Fruit fly (Drosophila melanogaster) whole organism, embryonic: ENCODE data around the gene Swip-1.

Source experiments
- Adf1 ChIP-seq: fragments of 200-800 bp; sonication (Bioruptor generic); IDR thresholded peaks from 2 replicates; pipeline ENCODE4 v1.3.6; 2022; ENCODE audit warnings: missing biosample characterization, missing genetic modification characterization
- BEAF-32 ChIP-seq: fragments of 200-800 bp; sonication (Bioruptor generic); optimal IDR thresholded peaks from 3 replicates; lab custom pipeline; 2017; ENCODE audit warnings: missing biosample characterization, missing genetic modification characterization, mild to moderate bottlenecking, moderate library complexity, missing genetic modification reagents
- CG10267 ChIP-seq: fragments of 200-800 bp; sonication (Bioruptor generic); optimal IDR thresholded peaks from 2 replicates; lab custom pipeline; 2018; ENCODE audit warnings: missing biosample characterization, mild to moderate bottlenecking, missing genetic modification characterization, moderate library complexity
- CG10366 ChIP-seq: fragments of 200-800 bp; sonication (Bioruptor generic); IDR thresholded peaks from 2 replicates; pipeline ENCODE4 v1.3.6; 2022; ENCODE audit warnings: missing biosample characterization, missing genetic modification characterization
- CG12104 ChIP-seq: fragments of 200-800 bp; sonication (Bioruptor generic); optimal IDR thresholded peaks from 3 replicates; lab custom pipeline; 2016; ENCODE audit warnings: missing biosample characterization, missing genetic modification characterization
- CG1233 ChIP-seq: fragments of 200-800 bp; sonication (Bioruptor generic); optimal IDR thresholded peaks from 4 replicates; lab custom pipeline; 2018; ENCODE audit warnings: missing biosample characterization, mild to moderate bottlenecking, missing genetic modification characterization
- CG12391 ChIP-seq: fragments of 200-800 bp; sonication (Bioruptor generic); optimal IDR thresholded peaks from 3 replicates; lab custom pipeline; 2018; ENCODE audit warnings: missing biosample characterization, mild to moderate bottlenecking, missing genetic modification characterization, moderate library complexity
- CG14441 ChIP-seq: fragments of 200-800 bp; sonication (Bioruptor generic); IDR thresholded peaks from 2 replicates; pipeline ENCODE4 v1.3.6; 2022; ENCODE audit warnings: missing biosample characterization, missing genetic modification characterization
- CG14710 ChIP-seq: fragments of 200-800 bp; sonication (Bioruptor generic); optimal IDR thresholded peaks from 3 replicates; lab custom pipeline; 2019; ENCODE audit warnings: missing biosample characterization, mild to moderate bottlenecking, missing genetic modification characterization, moderate library complexity
- CG15269 ChIP-seq: fragments of 200-800 bp; sonication (Bioruptor generic); optimal IDR thresholded peaks from 2 replicates; lab custom pipeline; 2018; ENCODE audit warnings: missing biosample characterization, mild to moderate bottlenecking, missing genetic modification characterization, moderate library complexity
- CG15514 ChIP-seq: fragments of 200-800 bp; sonication (Bioruptor generic); optimal IDR thresholded peaks from 3 replicates; lab custom pipeline; 2017; ENCODE audit warnings: missing biosample characterization, missing genetic modification characterization, mild to moderate bottlenecking, moderate library complexity, missing genetic modification reagents
- CG17186 ChIP-seq: fragments of 200-800 bp; sonication (Bioruptor generic); optimal IDR thresholded peaks from 3 replicates; lab custom pipeline; 2017; ENCODE audit warnings: missing biosample characterization, missing genetic modification reagents, missing genetic modification characterization
- CG17359 ChIP-seq: fragments of 200-800 bp; sonication (Bioruptor generic); optimal IDR thresholded peaks from 3 replicates; lab custom pipeline; 2018; ENCODE audit warnings: missing biosample characterization, mild to moderate bottlenecking, missing genetic modification characterization, moderate library complexity
- CG1832 ChIP-seq: fragments of 200-800 bp; sonication (Bioruptor generic); optimal IDR thresholded peaks from 2 replicates; lab custom pipeline; 2017; ENCODE audit warnings: missing biosample characterization, mild to moderate bottlenecking, missing genetic modification characterization, inconsistent platforms
- CG31441 ChIP-seq: fragments of 200-800 bp; sonication (Bioruptor generic); IDR thresholded peaks from 2 replicates; pipeline ENCODE4 v1.3.6; 2022; ENCODE audit warnings: missing biosample characterization, missing genetic modification characterization
- CG32532 ChIP-seq: fragments of 200-800 bp; sonication (Bioruptor generic); IDR thresholded peaks from 2 replicates; pipeline ENCODE4 v1.3.6; 2022; ENCODE audit warnings: missing biosample characterization, missing genetic modification characterization
- CG34224 ChIP-seq: fragments of 200-800 bp; sonication (Bioruptor generic); IDR thresholded peaks from 3 replicates; pipeline ENCODE4 v1.3.6; 2022; ENCODE audit warnings: missing biosample characterization, missing genetic modification characterization; ENCODE audit not compliant: partially characterized antibody
- CG3995 ChIP-seq: fragments of 200-800 bp; sonication (Bioruptor generic); optimal IDR thresholded peaks from 3 replicates; lab custom pipeline; 2016; ENCODE audit warnings: missing biosample characterization, missing genetic modification characterization
- CG6683 ChIP-seq: fragments of 200-800 bp; sonication (Bioruptor generic); optimal IDR thresholded peaks from 2 replicates; lab custom pipeline; 2017; ENCODE audit warnings: missing biosample characterization, mild to moderate bottlenecking, missing genetic modification characterization, missing genetic modification reagents
- CG7745 ChIP-seq: fragments of 200-800 bp; sonication (Bioruptor generic); optimal IDR thresholded peaks from 2 replicates; lab custom pipeline; 2018; ENCODE audit warnings: missing biosample characterization, mild to moderate bottlenecking, missing genetic modification characterization, moderate library complexity
- CTCF ChIP-seq: fragments of 200-800 bp; sonication (Bioruptor generic); optimal IDR thresholded peaks from 2 replicates; lab custom pipeline; 2017; ENCODE audit warnings: missing biosample characterization, mild to moderate bottlenecking, missing genetic modification characterization, moderate library complexity
- CoRest ChIP-seq: fragments of 200-800 bp; sonication (Bioruptor generic); optimal IDR thresholded peaks from 3 replicates; lab custom pipeline; 2018; ENCODE audit warnings: missing biosample characterization, mild to moderate bottlenecking, missing genetic modification characterization, moderate library complexity
- D19B ChIP-seq: fragments of 200-800 bp; sonication (Bioruptor generic); optimal IDR thresholded peaks from 2 replicates; lab custom pipeline; 2017; ENCODE audit warnings: missing biosample characterization, mild to moderate bottlenecking, missing genetic modification characterization
- Ets97D ChIP-seq: fragments of 200-800 bp; sonication (Bioruptor generic); optimal IDR thresholded peaks from 3 replicates; lab custom pipeline; 2016; ENCODE audit warnings: missing biosample characterization, missing genetic modification characterization
- HLH4C ChIP-seq: fragments of 200-800 bp; sonication (Bioruptor generic); IDR thresholded peaks from 3 replicates; pipeline ENCODE4 v1.3.6; 2022; ENCODE audit warnings: missing biosample characterization, missing genetic modification characterization; ENCODE audit not compliant: partially characterized antibody
- HmgD ChIP-seq: fragments of 200-800 bp; sonication (Bioruptor generic); optimal IDR thresholded peaks from 3 replicates; lab custom pipeline; 2016; ENCODE audit warnings: missing biosample characterization, missing genetic modification characterization
- Hr39 ChIP-seq: fragments of >200 bp; optimal IDR thresholded peaks from 2 replicates; lab custom pipeline; 2017
- MESR4 ChIP-seq: fragments of 200-800 bp; sonication (Bioruptor generic); optimal IDR thresholded peaks from 2 replicates; lab custom pipeline; 2018; ENCODE audit warnings: missing biosample characterization, mild to moderate bottlenecking, missing genetic modification characterization, moderate library complexity
- Meics ChIP-seq: fragments of 200-800 bp; sonication (Bioruptor generic); optimal IDR thresholded peaks from 2 replicates; lab custom pipeline; 2017; ENCODE audit warnings: missing biosample characterization, mild to moderate bottlenecking, missing genetic modification characterization
- PHDP ChIP-seq: fragments of 200-800 bp; sonication (Bioruptor generic); optimal IDR thresholded peaks from 3 replicates; lab custom pipeline; 2018; ENCODE audit warnings: missing biosample characterization, mild to moderate bottlenecking, missing genetic modification characterization, moderate library complexity
- Scr ChIP-seq: fragments of 200-800 bp; sonication (Bioruptor generic); IDR thresholded peaks from 2 replicates; pipeline ENCODE4 v1.3.6; 2022; ENCODE audit warnings: missing biosample characterization, missing genetic modification characterization; ENCODE audit not compliant: partially characterized antibody
- Six4 ChIP-seq: fragments of 200-800 bp; sonication (Bioruptor generic); optimal IDR thresholded peaks from 2 replicates; lab custom pipeline; 2016; ENCODE audit warnings: missing biosample characterization, missing genetic modification characterization
- Sry-δ ChIP-seq: fragments of 200-800 bp; sonication (Bioruptor generic); optimal IDR thresholded peaks from 2 replicates; lab custom pipeline; 2016; ENCODE audit warnings: missing biosample characterization, missing genetic modification characterization
- aop ChIP-seq: fragments of 200-800 bp; sonication (Bioruptor generic); IDR thresholded peaks from 2 replicates; pipeline ENCODE4 v1.3.6; 2022; ENCODE audit warnings: missing biosample characterization, missing genetic modification characterization
- ap ChIP-seq: fragments of 200-800 bp; sonication (Bioruptor generic); IDR thresholded peaks from 2 replicates; pipeline ENCODE4 v1.3.6; 2022; ENCODE audit warnings: missing biosample characterization, missing genetic modification characterization
- btn ChIP-seq: fragments of 200-800 bp; sonication (Bioruptor generic); optimal IDR thresholded peaks from 2 replicates; lab custom pipeline; 2016; ENCODE audit warnings: missing biosample characterization, missing genetic modification characterization
- caup ChIP-seq: fragments of 200-800 bp; sonication (Bioruptor generic); optimal IDR thresholded peaks from 3 replicates; lab custom pipeline; 2017; ENCODE audit warnings: missing biosample characterization, mild to moderate bottlenecking, missing genetic modification characterization, moderate library complexity; ENCODE audit not compliant: severe bottlenecking
- danr ChIP-seq: fragments of 200-800 bp; sonication (Bioruptor generic); IDR thresholded peaks from 2 replicates; pipeline ENCODE4 v1.3.6; 2022; ENCODE audit warnings: missing biosample characterization, missing genetic modification characterization
- dmrt99B ChIP-seq: fragments of 200-800 bp; sonication (Bioruptor generic); optimal IDR thresholded peaks from 2 replicates; lab custom pipeline; 2018; ENCODE audit warnings: missing biosample characterization, mild to moderate bottlenecking, missing genetic modification characterization, moderate library complexity
- emc ChIP-seq: fragments of 200-800 bp; sonication (Bioruptor generic); optimal IDR thresholded peaks from 2 replicates; lab custom pipeline; 2016; ENCODE audit warnings: missing biosample characterization, missing genetic modification characterization
- klu ChIP-seq: fragments of 200-800 bp; sonication (Bioruptor generic); IDR thresholded peaks from 2 replicates; pipeline ENCODE4 v1.3.6; 2022; ENCODE audit warnings: missing biosample characterization, missing genetic modification characterization
- lmd ChIP-seq: fragments of 200-800 bp; sonication (Bioruptor generic); IDR thresholded peaks from 2 replicates; pipeline ENCODE4 v1.3.6; 2022; ENCODE audit warnings: missing biosample characterization, missing genetic modification characterization
- phol ChIP-seq: fragments of 200-800 bp; sonication (Bioruptor generic); optimal IDR thresholded peaks from 3 replicates; lab custom pipeline; 2018; ENCODE audit warnings: missing biosample characterization, mild to moderate bottlenecking, missing genetic modification characterization, moderate library complexity
- prd ChIP-seq, 3 experiments: fragments of >200 bp in 2 of 3; fragments of 200-800 bp in 1 of 3; sonication (Bioruptor generic) in 1 of 3; optimal IDR thresholded peaks in 2 of 3; IDR thresholded peaks in 1 of 3; 2 replicates in 2 of 3; 3 replicates in 1 of 3; pipeline versions ENCODE4 v1.3.6 to Lab custom; 2017 to 2022; ENCODE audit warnings: missing biosample characterization in 1 of 3, missing genetic modification characterization in 1 of 3
- pzg ChIP-seq: fragments of 200-800 bp; sonication (Bioruptor generic); optimal IDR thresholded peaks from 3 replicates; lab custom pipeline; 2018; ENCODE audit warnings: missing biosample characterization, mild to moderate bottlenecking, missing genetic modification characterization, moderate library complexity
- stwl ChIP-seq: fragments of 200-800 bp; sonication (Bioruptor generic); optimal IDR thresholded peaks from 3 replicates; lab custom pipeline; 2018; ENCODE audit warnings: missing biosample characterization, mild to moderate bottlenecking, missing genetic modification characterization, moderate library complexity
- tgo ChIP-seq: fragments of 200-800 bp; sonication (Bioruptor generic); IDR thresholded peaks from 3 replicates; pipeline ENCODE4 v1.3.6; 2022; ENCODE audit warnings: missing biosample characterization, missing genetic modification characterization
- toy ChIP-seq: fragments of 200-800 bp; sonication (Bioruptor generic); IDR thresholded peaks from 2 replicates; pipeline ENCODE4 v1.3.6; 2022; ENCODE audit warnings: missing biosample characterization, missing genetic modification characterization
- trem ChIP-seq: fragments of 200-800 bp; optimal IDR thresholded peaks from 3 replicates; lab custom pipeline; 2019; ENCODE audit warnings: missing biosample characterization, mild to moderate bottlenecking, missing genetic modification characterization, moderate library complexity
- vfl ChIP-seq: fragments of 200-800 bp; sonication (Bioruptor generic); optimal IDR thresholded peaks from 2 replicates; lab custom pipeline; 2016; ENCODE audit warnings: missing biosample characterization, missing genetic modification characterization

Gene Swip-1

DNA sequence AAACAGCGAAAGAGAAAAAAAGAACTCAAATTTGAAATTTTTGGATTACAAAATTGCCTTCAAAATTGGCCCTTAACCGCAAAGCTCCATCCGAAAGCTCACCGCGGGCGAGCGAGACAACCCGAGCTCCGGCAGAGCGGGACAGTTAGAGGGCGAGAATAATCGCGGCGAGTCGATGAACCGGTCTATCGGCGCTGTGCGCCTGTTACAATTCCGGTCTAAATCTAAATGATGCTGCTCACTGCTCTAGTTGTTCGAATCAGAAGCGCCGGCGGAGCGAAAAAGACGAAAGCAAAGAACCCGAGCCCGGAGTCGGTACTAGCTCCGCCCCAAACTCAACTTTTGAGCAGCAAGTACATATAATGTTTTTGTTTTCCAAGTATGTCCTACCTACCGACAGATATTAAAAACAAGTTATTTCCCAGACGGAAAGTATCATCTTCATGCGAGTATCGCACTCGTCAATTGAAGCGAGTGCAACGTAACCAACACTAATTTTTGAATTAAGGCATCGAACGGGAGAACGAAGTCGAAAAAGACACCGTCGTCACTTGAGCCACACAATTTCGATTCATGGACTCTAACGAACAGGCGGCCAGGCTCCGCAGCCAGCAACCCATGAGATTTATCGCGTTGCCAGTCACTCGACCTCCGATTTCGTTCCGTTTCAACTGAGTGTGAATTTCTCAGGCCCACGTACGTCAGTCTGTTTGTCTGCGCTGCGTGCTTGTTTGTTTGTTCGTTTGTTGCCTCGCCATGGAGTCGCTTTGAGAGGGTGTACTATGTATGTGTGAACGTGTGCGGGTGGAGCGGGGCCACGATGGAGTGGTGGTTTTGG is 42.7 kb downstream of the Swip-1 start (continued):
- TF ChIP-seq emc (GFP tag; lab: Kevin White, UChicago): no peak
- TF ChIP-seq ap (GFP tag; lab: Robert Waterston, UW): no peak
- TF ChIP-seq toy (GFP tag; lab: Robert Waterston, UW): no peak
- no peak for TF ChIP-seq CG15269 (tag; lab: Kevin White, UChicago)
- TF ChIP-seq CG17359 (tag; lab: Kevin White, UChicago): no peak
- TF ChIP-seq vfl (GFP tag; lab: Kevin White, UChicago): no peak
- no peak for TF ChIP-seq aop (GFP tag; lab: Robert Waterston, UW)
- no peak for TF ChIP-seq CG32532
- no peak for TF ChIP-seq danr
- no peak for TF ChIP-seq CG6683 (GFP tag; lab: Kevin White, UChicago)
- peak; percentile 92 for TF ChIP-seq CG15514 (GFP tag; lab: Kevin White, UChicago)
- no peak for TF ChIP-seq HLH4C (GFP tag; lab: Robert Waterston, UW)
- TF ChIP-seq klu (GFP tag; lab: Robert Waterston, UW): no peak
- TF ChIP-seq CG14441 (GFP tag; lab: Robert Waterston, UW): no peak
- TF ChIP-seq CG1233 (GFP tag; lab: Kevin White, UChicago): no peak
- TF ChIP-seq dmrt99B (tag; lab: Kevin White, UChicago): peak; percentile 38
- TF ChIP-seq CG31441: no peak
- TF ChIP-seq CG7745 (tag; lab: Kevin White, UChicago): peak; percentile 87
- TF ChIP-seq CG1832 (GFP tag; lab: Kevin White, UChicago): peak; percentile 98
- peak; percentile 52 for TF ChIP-seq CoRest (tag; lab: Kevin White, UChicago)
- TF ChIP-seq caup: peak; percentile 21
- no peak for TF ChIP-seq prd (optimal IDR thresholded peaks at IDR 0.05; lab: Kevin White, UChicago)
- no peak for TF ChIP-seq prd (GFP tag; IDR thresholded peaks at IDR 0.05; lab: Robert Waterston, UW)
- no peak for TF ChIP-seq CG34224 (GFP tag; lab: Robert Waterston, UW)
- TF ChIP-seq Scr (GFP tag; lab: Robert Waterston, UW): no peak
- TF ChIP-seq CG10366 (GFP tag; lab: Robert Waterston, UW): no peak
- peak; percentile 19 for TF ChIP-seq stwl (tag; lab: Kevin White, UChicago)
- TF ChIP-seq tgo (GFP tag; lab: Robert Waterston, UW): no peak
- no peak for TF ChIP-seq btn (GFP tag; lab: Kevin White, UChicago)
- TF ChIP-seq HmgD (GFP tag; lab: Kevin White, UChicago): peak; percentile 77
- TF ChIP-seq Six4 (GFP tag; lab: Kevin White, UChicago): peak; percentile 4
- no peak for TF ChIP-seq lmd
- TF ChIP-seq Adf1: no peak
- no peak for TF ChIP-seq CG12104
- no peak for TF ChIP-seq Hr39 (lab: Kevin White, UChicago)

DNA sequence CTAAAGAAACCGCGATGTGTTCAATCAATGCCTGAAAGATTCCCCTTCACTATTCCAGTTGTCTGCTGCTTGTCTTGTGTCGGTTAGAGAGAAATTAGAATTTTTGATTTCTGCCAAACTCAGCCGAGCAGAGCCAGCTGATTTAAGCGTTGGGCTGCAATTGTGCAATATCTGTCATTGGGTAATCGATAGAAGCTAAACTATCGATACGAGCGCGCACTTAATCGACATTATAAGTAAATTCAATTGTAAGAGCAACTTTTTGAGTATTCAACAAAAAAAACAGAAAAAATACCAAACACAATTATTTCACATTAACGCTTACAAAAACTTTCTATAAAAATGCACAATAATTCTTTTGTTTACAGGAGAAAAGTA is 43.3 kb downstream of the Swip-1 start, which contains the start of gene ssp3:
Gene ssp3 (minus strand): TSS at position 164 of the 378 bp plus-strand sequence.
- TF ChIP-seq D19B (GFP tag; lab: Kevin White, UChicago) (no peak), CG17186 (GFP tag; lab: Kevin White, UChicago) (peak; percentile 96), PHDP (tag; lab: Kevin White, UChicago) (peak; percentile 23), CG14710 (peak; percentile 44), Sry-δ (peak; percentile 81), CG10267 (tag; lab: Kevin White, UChicago) (peak; percentile 37), CTCF (GFP tag; lab: Kevin White, UChicago) (peak; percentile 28), BEAF-32 (peak; percentile 87), stwl (tag; lab: Kevin White, UChicago) (peak; percentile 54), CG12391 (peak; percentile 39), CG3995 (GFP tag; lab: Kevin White, UChicago) (peak; percentile 19), Ets97D (GFP tag; lab: Kevin White, UChicago) (peak; percentile 52), Meics (no peak), pzg (peak; percentile 45), trem (tag; lab: Kevin White, UChicago) (peak; percentile 8), MESR4 (peak; percentile 5), phol (tag; lab: Kevin White, UChicago) (peak; percentile 13)
